Worm (Caenorhabditis elegans) whole organism, L3 larva: ENCODE data around the gene T11F8.12.

Experiments used
- fkh-10 ChIP-seq: sonication (generic microtip); optimal IDR thresholded peaks from 2 replicates; lab custom pipeline; 2017; ENCODE audit warnings: missing biosample characterization, missing genetic modification reagents, missing genetic modification characterization
- lin-15B ChIP-seq: fragments of 150-350 bp; optimal IDR thresholded peaks from 2 replicates; lab custom pipeline; 2014; ENCODE audit warnings: missing biosample characterization, missing genetic modification characterization
- lin-39 ChIP-seq: fragments of 150-350 bp; optimal IDR thresholded peaks from 2 replicates; lab custom pipeline; 2018; ENCODE audit warnings: missing biosample characterization, missing genetic modification reagents, missing genetic modification characterization
- nhr-11 ChIP-seq: fragments of 150-350 bp; optimal IDR thresholded peaks from 2 replicates; lab custom pipeline; 2014; ENCODE audit warnings: missing biosample characterization, missing genetic modification characterization
- nhr-23 ChIP-seq: fragments of 150-350 bp; optimal IDR thresholded peaks from 2 replicates; lab custom pipeline; 2014; ENCODE audit warnings: missing biosample characterization, missing genetic modification reagents, missing genetic modification characterization
- nhr-28 ChIP-seq: fragments of 150-350 bp; optimal IDR thresholded peaks from 2 replicates; lab custom pipeline; 2014; ENCODE audit warnings: missing biosample characterization, missing genetic modification characterization
- pqm-1 ChIP-seq: fragments of 150-350 bp; optimal IDR thresholded peaks from 2 replicates; lab custom pipeline; 2017; ENCODE audit warnings: missing biosample characterization, missing genetic modification characterization, inconsistent platforms
- ztf-4 ChIP-seq: fragments of 150-350 bp; optimal IDR thresholded peaks from 2 replicates; lab custom pipeline; 2014; ENCODE audit warnings: missing biosample characterization, missing genetic modification characterization

- TF ChIP-seq nhr-11 (tag; lab: Kevin White, UChicago) (no peak), lin-39 (tag; lab: Kevin White, UChicago) (no peak), nhr-23 (no peak), ztf-4 (tag; lab: Kevin White, UChicago) (no peak), pqm-1 (no peak), lin-15B (no peak), nhr-28 (tag; lab: Kevin White, UChicago) (no peak), fkh-10 (GFP tag; lab: Kevin White, UChicago) (no peak)
Measured at ce11 chrIV:5452667-5453066, 29.5 kb downstream of the T11F8.12 start, which contains the start of gene Y4C6A.4.
